Fruit fly (Drosophila melanogaster) whole organism, embryonic: Measurements from ENCODE around the gene Uck.
A peak's percentile ranks its signal among the peaks of the same experiment; 100 is the strongest.

Source experiments
- Bteb2 ChIP-seq: fragments of 200-800 bp; sonication (Bioruptor generic); optimal IDR thresholded peaks from 2 replicates; lab custom pipeline; 2016; ENCODE audit warnings: missing biosample characterization, missing genetic modification characterization
- CG10274 ChIP-seq: fragments of 200-800 bp; sonication (Bioruptor generic); optimal IDR thresholded peaks from 3 replicates; lab custom pipeline; 2017; ENCODE audit warnings: missing biosample characterization, mild to moderate bottlenecking, missing genetic modification characterization
- CG10959 ChIP-seq: fragments of 200-800 bp; sonication (Bioruptor generic); IDR thresholded peaks from 2 replicates; pipeline ENCODE4 v1.3.6; 2022; ENCODE audit warnings: missing biosample characterization, missing genetic modification characterization
- CG11093 ChIP-seq: fragments of 200-800 bp; sonication (Bioruptor generic); IDR thresholded peaks from 3 replicates; pipeline ENCODE4 v1.3.6; 2022; ENCODE audit warnings: missing biosample characterization, missing genetic modification characterization
- CG12236 ChIP-seq: fragments of 200-800 bp; sonication (Bioruptor generic); optimal IDR thresholded peaks from 2 replicates; lab custom pipeline; 2016; ENCODE audit warnings: missing biosample characterization, missing genetic modification characterization
- CG13296 ChIP-seq: fragments of 200-800 bp; sonication (Bioruptor generic); optimal IDR thresholded peaks from 3 replicates; lab custom pipeline; 2018; ENCODE audit warnings: missing biosample characterization, mild to moderate bottlenecking, missing genetic modification characterization
- CG17612 ChIP-seq: fragments of 200-800 bp; sonication (Bioruptor generic); IDR thresholded peaks from 2 replicates; pipeline ENCODE4 v1.3.6; 2022; ENCODE audit warnings: missing biosample characterization, missing genetic modification characterization
- CG17802 ChIP-seq: fragments of 200-800 bp; sonication (Bioruptor generic); optimal IDR thresholded peaks from 2 replicates; lab custom pipeline; 2018; ENCODE audit warnings: missing biosample characterization, mild to moderate bottlenecking, missing genetic modification characterization, moderate library complexity
- CG18619 ChIP-seq: fragments of 200-800 bp; sonication (Bioruptor generic); optimal IDR thresholded peaks from 3 replicates; lab custom pipeline; 2017; ENCODE audit warnings: missing biosample characterization, mild to moderate bottlenecking, missing genetic modification characterization
- CG2202 ChIP-seq: fragments of 200-800 bp; sonication (Bioruptor generic); optimal IDR thresholded peaks from 2 replicates; lab custom pipeline; 2018; ENCODE audit warnings: missing biosample characterization, mild to moderate bottlenecking, missing genetic modification characterization
- CG30403 ChIP-seq: fragments of 200-800 bp; sonication (Bioruptor generic); optimal IDR thresholded peaks from 3 replicates; lab custom pipeline; 2016; ENCODE audit warnings: missing biosample characterization, missing genetic modification characterization
- CG33557 ChIP-seq: fragments of 200-800 bp; sonication (Bioruptor generic); optimal IDR thresholded peaks from 2 replicates; lab custom pipeline; 2019; ENCODE audit warnings: missing biosample characterization, mild to moderate bottlenecking, missing genetic modification characterization, moderate library complexity
- CG34422 ChIP-seq: fragments of 200-800 bp; sonication (Bioruptor generic); IDR thresholded peaks from 3 replicates; pipeline ENCODE4 v1.3.6; 2022; ENCODE audit warnings: missing biosample characterization, missing genetic modification characterization
- CG4360 ChIP-seq: fragments of 200-800 bp; sonication (Bioruptor generic); IDR thresholded peaks from 2 replicates; pipeline ENCODE4 v1.3.6; 2022; ENCODE audit warnings: missing biosample characterization, missing genetic modification characterization
- CG6272 ChIP-seq: fragments of 200-800 bp; sonication (Bioruptor generic); IDR thresholded peaks from 2 replicates; pipeline ENCODE4 v1.3.6; 2022; ENCODE audit warnings: missing biosample characterization, missing genetic modification characterization
- CG6654 ChIP-seq: fragments of 200-800 bp; sonication (Bioruptor generic); optimal IDR thresholded peaks from 2 replicates; lab custom pipeline; 2017; ENCODE audit warnings: missing biosample characterization, mild to moderate bottlenecking, missing genetic modification characterization
- CG6765 ChIP-seq: fragments of 200-800 bp; sonication (Bioruptor generic); optimal IDR thresholded peaks from 3 replicates; lab custom pipeline; 2017; ENCODE audit warnings: missing biosample characterization, mild to moderate bottlenecking, missing genetic modification characterization
- CG7839 ChIP-seq: fragments of 200-800 bp; sonication (Bioruptor generic); optimal IDR thresholded peaks from 3 replicates; lab custom pipeline; 2018; ENCODE audit warnings: missing biosample characterization, mild to moderate bottlenecking, missing genetic modification characterization, moderate library complexity
- CG7963 ChIP-seq: fragments of 200-800 bp; sonication (Bioruptor generic); IDR thresholded peaks from 3 replicates; pipeline ENCODE4 v1.3.6; 2022; ENCODE audit warnings: missing biosample characterization, missing genetic modification characterization; ENCODE audit not compliant: partially characterized antibody
- CG8281 ChIP-seq: fragments of 200-800 bp; sonication (Bioruptor generic); optimal IDR thresholded peaks from 2 replicates; lab custom pipeline; 2018; ENCODE audit warnings: missing biosample characterization, mild to moderate bottlenecking, missing genetic modification characterization, moderate library complexity
- CG9437 ChIP-seq: fragments of 200-800 bp; sonication (Bioruptor generic); optimal IDR thresholded peaks from 2 replicates; lab custom pipeline; 2018; ENCODE audit warnings: missing biosample characterization, mild to moderate bottlenecking, missing genetic modification characterization
- CTCF ChIP-seq: fragments of 200-800 bp; sonication (Bioruptor generic); optimal IDR thresholded peaks from 2 replicates; lab custom pipeline; 2017; ENCODE audit warnings: missing biosample characterization, mild to moderate bottlenecking, missing genetic modification characterization, moderate library complexity
- Dek ChIP-seq: fragments of 200-800 bp; sonication (Bioruptor generic); optimal IDR thresholded peaks from 3 replicates; lab custom pipeline; 2019; ENCODE audit warnings: missing biosample characterization, mild to moderate bottlenecking, missing genetic modification characterization, moderate library complexity
- ERR ChIP-seq: fragments of 200-800 bp; sonication (Bioruptor generic); optimal IDR thresholded peaks from 2 replicates; lab custom pipeline; 2016; ENCODE audit warnings: missing biosample characterization, missing genetic modification characterization
- Elba2 ChIP-seq: fragments of 200-800 bp; sonication (Bioruptor generic); optimal IDR thresholded peaks from 3 replicates; lab custom pipeline; 2016; ENCODE audit warnings: missing biosample characterization, missing genetic modification characterization
- MESR4 ChIP-seq: fragments of 200-800 bp; sonication (Bioruptor generic); optimal IDR thresholded peaks from 2 replicates; lab custom pipeline; 2018; ENCODE audit warnings: missing biosample characterization, mild to moderate bottlenecking, missing genetic modification characterization, moderate library complexity
- Mrtf ChIP-seq: fragments of 200-800 bp; sonication (Bioruptor generic); IDR thresholded peaks from 3 replicates; pipeline ENCODE4 v1.3.6; 2022; ENCODE audit warnings: missing biosample characterization, missing genetic modification characterization
- Xbp1 ChIP-seq: fragments of 200-800 bp; sonication (Bioruptor generic); optimal IDR thresholded peaks from 3 replicates; lab custom pipeline; 2016; ENCODE audit warnings: missing biosample characterization, mild to moderate bottlenecking, missing genetic modification characterization
- aop ChIP-seq: fragments of 200-800 bp; sonication (Bioruptor generic); IDR thresholded peaks from 2 replicates; pipeline ENCODE4 v1.3.6; 2022; ENCODE audit warnings: missing biosample characterization, missing genetic modification characterization
- ato ChIP-seq: fragments of 200-800 bp; sonication (Bioruptor generic); IDR thresholded peaks from 2 replicates; pipeline ENCODE4 v1.3.6; 2022; ENCODE audit warnings: missing biosample characterization, missing genetic modification characterization; ENCODE audit not compliant: partially characterized antibody
- dimm ChIP-seq: fragments of 200-800 bp; sonication (Bioruptor generic); IDR thresholded peaks from 2 replicates; pipeline ENCODE4 v1.3.6; 2022; ENCODE audit warnings: missing biosample characterization, missing genetic modification characterization
- exex ChIP-seq: fragments of 200-800 bp; sonication (Bioruptor generic); optimal IDR thresholded peaks from 4 replicates; lab custom pipeline; 2018; ENCODE audit warnings: missing biosample characterization, mild to moderate bottlenecking, missing genetic modification characterization, moderate library complexity
- fd102C ChIP-seq: fragments of 200-800 bp; sonication (Bioruptor generic); optimal IDR thresholded peaks from 2 replicates; lab custom pipeline; 2018; ENCODE audit warnings: missing biosample characterization, mild to moderate bottlenecking, missing genetic modification characterization, moderate library complexity
- fru ChIP-seq: fragments of >200 bp; optimal IDR thresholded peaks from 2 replicates; lab custom pipeline; 2017
- gce ChIP-seq: fragments of 200-800 bp; sonication (Bioruptor generic); IDR thresholded peaks from 3 replicates; pipeline ENCODE4 v1.3.6; 2022; ENCODE audit warnings: missing biosample characterization, missing genetic modification characterization
- gfzf ChIP-seq: fragments of 200-800 bp; sonication (Bioruptor generic); optimal IDR thresholded peaks from 2 replicates; lab custom pipeline; 2016; ENCODE audit warnings: missing biosample characterization, mild to moderate bottlenecking, missing genetic modification characterization, moderate library complexity
- h ChIP-seq: fragments of >200 bp; optimal IDR thresholded peaks from 2 replicates; lab custom pipeline; 2017
- ham ChIP-seq: fragments of 200-800 bp; sonication (Bioruptor generic); IDR thresholded peaks from 2 replicates; pipeline ENCODE4 v1.3.6; 2022; ENCODE audit warnings: missing biosample characterization, missing genetic modification characterization
- kni ChIP-seq: fragments of 200-800 bp; sonication (Bioruptor generic); optimal IDR thresholded peaks from 3 replicates; lab custom pipeline; 2017; ENCODE audit warnings: mild to moderate bottlenecking, missing biosample characterization, missing genetic modification reagents, missing genetic modification characterization
- luna ChIP-seq: fragments of 200-800 bp; sonication (Bioruptor generic); optimal IDR thresholded peaks from 2 replicates; lab custom pipeline; 2016; ENCODE audit warnings: missing biosample characterization, missing genetic modification characterization
- otp ChIP-seq: fragments of 200-800 bp; sonication (Bioruptor generic); IDR thresholded peaks from 3 replicates; pipeline ENCODE4, ENCODE4 v1.3.6; 2022; ENCODE audit warnings: missing biosample characterization, missing genetic modification characterization
- pb ChIP-seq: fragments of 200-800 bp; sonication (Bioruptor generic); optimal IDR thresholded peaks from 3 replicates; lab custom pipeline; 2016; ENCODE audit warnings: missing biosample characterization, missing genetic modification characterization
- pita ChIP-seq: fragments of 200-800 bp; sonication (Bioruptor generic); optimal IDR thresholded peaks from 2 replicates; lab custom pipeline; 2017; ENCODE audit warnings: missing biosample characterization, mild to moderate bottlenecking, missing genetic modification characterization
- row ChIP-seq: fragments of 200-800 bp; sonication (Bioruptor generic); IDR thresholded peaks from 3 replicates; pipeline ENCODE4 v1.3.6; 2022; ENCODE audit warnings: missing biosample characterization, missing genetic modification characterization
- run ChIP-seq: fragments of 200-800 bp; sonication (Bioruptor generic); optimal IDR thresholded peaks from 3 replicates; lab custom pipeline; 2018; ENCODE audit warnings: missing biosample characterization, mild to moderate bottlenecking, missing genetic modification characterization
- shn ChIP-seq: fragments of 200-800 bp; sonication (Bioruptor generic); optimal IDR thresholded peaks from 3 replicates; lab custom pipeline; 2016; ENCODE audit warnings: missing biosample characterization, missing genetic modification characterization
- slbo ChIP-seq: fragments of 200-800 bp; sonication (Bioruptor generic); IDR thresholded peaks from 2 replicates; pipeline ENCODE4 v1.3.6; 2022; ENCODE audit warnings: missing biosample characterization, missing genetic modification characterization
- slp2 ChIP-seq: fragments of 200-800 bp; sonication (Bioruptor generic); optimal IDR thresholded peaks from 2 replicates; lab custom pipeline; 2016; ENCODE audit warnings: missing biosample characterization, missing genetic modification characterization
- tna ChIP-seq: fragments of 200-800 bp; sonication (Bioruptor generic); IDR thresholded peaks from 2 replicates; pipeline ENCODE4 v1.3.6; 2022; ENCODE audit warnings: missing biosample characterization, missing genetic modification characterization; ENCODE audit not compliant: partially characterized antibody
- zen ChIP-seq: fragments of 200-800 bp; sonication (Bioruptor generic); optimal IDR thresholded peaks from 3 replicates; lab custom pipeline; 2018; ENCODE audit warnings: missing biosample characterization, mild to moderate bottlenecking, missing genetic modification characterization, moderate library complexity

Gene Uck

dm6 chr3R:24276104-24277008 lies 13.6 kb upstream of the Uck start, which contains the start of gene Orct (continued):
- peak; percentile 84 for TF ChIP-seq slbo (GFP tag; lab: Robert Waterston, UW)
- TF ChIP-seq tna (GFP tag; lab: Robert Waterston, UW) = no peak
- peak; percentile 57 for TF ChIP-seq CG10274 (GFP tag; lab: Kevin White, UChicago)
- TF ChIP-seq aop = no peak
- peak; percentile 32; the same call in 1 of the 3 replicates for TF ChIP-seq otp (GFP tag; lab: Robert Waterston, UW)
- no peak for TF ChIP-seq dimm (GFP tag; lab: Robert Waterston, UW)
- TF ChIP-seq MESR4 (GFP tag; lab: Kevin White, UChicago) = no peak
- TF ChIP-seq CG10959 (GFP tag; lab: Robert Waterston, UW) = no peak
- peak; percentile 74 for TF ChIP-seq row (GFP tag; lab: Robert Waterston, UW)
- no peak for TF ChIP-seq pb (GFP tag; lab: Kevin White, UChicago)
- TF ChIP-seq gce (GFP tag; lab: Robert Waterston, UW) = no peak
- no peak for TF ChIP-seq ham (GFP tag; lab: Robert Waterston, UW)
- TF ChIP-seq gfzf (GFP tag; lab: Kevin White, UChicago) = no peak
- TF ChIP-seq CG6765 = peak; percentile 77
- no peak for TF ChIP-seq CG33557 (GFP tag; lab: Kevin White, UChicago)
- TF ChIP-seq CG12236 = no peak
- TF ChIP-seq CG8281 = peak; percentile 57
- peak; percentile 88 for TF ChIP-seq CG18619 (GFP tag; lab: Kevin White, UChicago)
- TF ChIP-seq CG9437 (GFP tag; lab: Kevin White, UChicago) = peak; percentile 73
- TF ChIP-seq ERR = peak; percentile 15
- peak; percentile 3 for TF ChIP-seq zen (tag; lab: Kevin White, UChicago)
- no peak for TF ChIP-seq CG11093
- TF ChIP-seq CG30403 = peak; percentile 80
- peak; percentile 41 for TF ChIP-seq slp2
- TF ChIP-seq CG7839 (tag; lab: Kevin White, UChicago) = peak; percentile 84
- peak; percentile 53 for TF ChIP-seq CG6272 (GFP tag; lab: Robert Waterston, UW)
- no peak for TF ChIP-seq CG34422 (GFP tag; lab: Robert Waterston, UW)
- peak; percentile 71 for TF ChIP-seq exex (tag; lab: Kevin White, UChicago)
- TF ChIP-seq Bteb2 (GFP tag; lab: Kevin White, UChicago) = peak; percentile 56
- no peak for TF ChIP-seq ato (GFP tag; lab: Robert Waterston, UW)
- peak; percentile 60 for TF ChIP-seq Xbp1 (GFP tag; lab: Kevin White, UChicago)
- TF ChIP-seq run = peak; percentile 59
- TF ChIP-seq luna = peak; percentile 2
- TF ChIP-seq kni (GFP tag; lab: Kevin White, UChicago) = no peak
- no peak for TF ChIP-seq CTCF (GFP tag; lab: Kevin White, UChicago)
- TF ChIP-seq pita = no peak
- TF ChIP-seq CG4360 (GFP tag; lab: Robert Waterston, UW) = no peak
- TF ChIP-seq Mrtf = peak; percentile 58; the same call in 2 of the 3 replicates
- no peak for TF ChIP-seq fd102C
- TF ChIP-seq CG17802 (tag; lab: Kevin White, UChicago) = no peak
- TF ChIP-seq h (lab: Kevin White, UChicago) = no peak
- 0 out of 2 replicates have a peak, but pooled peaks have one; percentile 49 for TF ChIP-seq CG17612 (GFP tag; lab: Robert Waterston, UW)
- no peak for TF ChIP-seq CG7963 (GFP tag; lab: Robert Waterston, UW)
- TF ChIP-seq Elba2 = no peak
- TF ChIP-seq CG2202 (tag; lab: Kevin White, UChicago) = no peak
- peak; percentile 71 for TF ChIP-seq CG13296 (GFP tag; lab: Kevin White, UChicago)
- TF ChIP-seq shn = peak; percentile 65
- TF ChIP-seq CG6654 = peak; percentile 70
- no peak for TF ChIP-seq fru (lab: Kevin White, UChicago)
- peak; percentile 78 for TF ChIP-seq Dek
